Fruit fly (Drosophila melanogaster): ENCODE measurements around the gene PNUTS.

dm6 chr2L:825768-826263 lies 44.4 kb upstream of the PNUTS start, which contains the start of the genes CG3862 and dock:
- TF ChIP-seq CG17912 (GFP tag; optimal IDR thresholded peaks at IDR 0.05): peak; percentile 70
- no peak for TF ChIP-seq Doc2 (GFP tag; IDR thresholded peaks at IDR 0.05)
- TF ChIP-seq h (optimal IDR thresholded peaks at IDR 0.05): no peak
- peak; percentile 77 for TF ChIP-seq gro (GFP tag; optimal IDR thresholded peaks at IDR 0.05)
- TF ChIP-seq unpg (GFP tag; optimal IDR thresholded peaks at IDR 0.05): peak; percentile 33
- TF ChIP-seq tgo (GFP tag; IDR thresholded peaks at IDR 0.05): no peak
- TF ChIP-seq CG7963 (GFP tag; IDR thresholded peaks at IDR 0.05; ENCODE audit: partially characterized antibody): peak; percentile 97
- peak; percentile 62 for TF ChIP-seq D (optimal IDR thresholded peaks at IDR 0.05)
- no peak for TF ChIP-seq D (GFP tag; optimal IDR thresholded peaks at IDR 0.05)
- TF ChIP-seq en (GFP tag; optimal IDR thresholded peaks at IDR 0.05): no peak
- TF ChIP-seq kay (GFP tag; optimal IDR thresholded peaks at IDR 0.05): peak; percentile 46
- TF ChIP-seq CG13287 (GFP tag; IDR thresholded peaks at IDR 0.05; ENCODE audit: partially characterized antibody): peak; percentile 96

Data from whole organism, embryonic.